Fruit fly (Drosophila melanogaster): Measurements from ENCODE around the gene Nrt.

dm6 chr3L:16779704-16780173 is 13.9 kb downstream of the Nrt start, which contains the start of the genes mus302 and CG9705:
- peak; percentile 12 for TF ChIP-seq CG9948 (tag; optimal IDR thresholded peaks at IDR 0.05)
- no peak for TF ChIP-seq CG32121 (GFP tag; IDR thresholded peaks at IDR 0.05)
